Fruit fly (Drosophila melanogaster) whole organism, embryonic: ENCODE measurements around the gene MTF-1.
A peak's percentile ranks its signal among the peaks of the same experiment; 100 is the strongest.

Source experiments
- Aef1 ChIP-seq: fragments of 200-800 bp; sonication (Bioruptor generic); IDR thresholded peaks from 3 replicates; pipeline ENCODE4 v1.3.6; 2022; ENCODE audit warnings: missing biosample characterization, missing genetic modification characterization
- Awh ChIP-seq: fragments of 200-800 bp; sonication (Bioruptor generic); IDR thresholded peaks from 2 replicates; pipeline ENCODE4, ENCODE4 v1.3.6; 2022; ENCODE audit warnings: missing biosample characterization, missing genetic modification characterization
- Bdp1 ChIP-seq: fragments of 200-800 bp; sonication (Bioruptor generic); optimal IDR thresholded peaks from 3 replicates; lab custom pipeline; 2016; ENCODE audit warnings: missing biosample characterization, missing genetic modification characterization
- C15 ChIP-seq: fragments of 200-800 bp; sonication (Bioruptor generic); IDR thresholded peaks from 3 replicates; pipeline ENCODE4 v1.3.6; 2022; ENCODE audit warnings: missing biosample characterization, missing genetic modification characterization
- CG10366 ChIP-seq: fragments of 200-800 bp; sonication (Bioruptor generic); IDR thresholded peaks from 2 replicates; pipeline ENCODE4 v1.3.6; 2022; ENCODE audit warnings: missing biosample characterization, missing genetic modification characterization
- CG10431 ChIP-seq: fragments of 200-800 bp; sonication (Bioruptor generic); optimal IDR thresholded peaks from 3 replicates; lab custom pipeline; 2018; ENCODE audit warnings: missing biosample characterization, mild to moderate bottlenecking, missing genetic modification characterization
- CG10959 ChIP-seq: fragments of 200-800 bp; sonication (Bioruptor generic); IDR thresholded peaks from 2 replicates; pipeline ENCODE4 v1.3.6; 2022; ENCODE audit warnings: missing biosample characterization, missing genetic modification characterization
- CG11560 ChIP-seq: fragments of 200-800 bp; sonication (Bioruptor generic); IDR thresholded peaks from 3 replicates; pipeline ENCODE4 v1.3.6; 2022; ENCODE audit warnings: missing biosample characterization, missing genetic modification characterization
- CG12104 ChIP-seq: fragments of 200-800 bp; sonication (Bioruptor generic); optimal IDR thresholded peaks from 3 replicates; lab custom pipeline; 2016; ENCODE audit warnings: missing biosample characterization, missing genetic modification characterization
- CG12299 ChIP-seq: fragments of 200-800 bp; sonication (Bioruptor generic); optimal IDR thresholded peaks from 2 replicates; lab custom pipeline; 2018; ENCODE audit warnings: missing biosample characterization, mild to moderate bottlenecking, missing genetic modification characterization
- CG13624 ChIP-seq: fragments of 200-800 bp; sonication (Bioruptor generic); optimal IDR thresholded peaks from 2 replicates; lab custom pipeline; 2016; ENCODE audit warnings: missing biosample characterization, missing genetic modification characterization
- CG14860 ChIP-seq: fragments of 200-800 bp; sonication (Bioruptor generic); IDR thresholded peaks from 3 replicates; pipeline ENCODE4 v1.3.6; 2022; ENCODE audit warnings: missing biosample characterization, missing genetic modification characterization; ENCODE audit not compliant: partially characterized antibody
- CG1602 ChIP-seq: fragments of 200-800 bp; sonication (Bioruptor generic); optimal IDR thresholded peaks from 3 replicates; lab custom pipeline; 2016; ENCODE audit warnings: missing biosample characterization, missing genetic modification characterization
- CG2120 ChIP-seq: fragments of 200-800 bp; sonication (Bioruptor generic); optimal IDR thresholded peaks from 3 replicates; lab custom pipeline; 2016; ENCODE audit warnings: missing biosample characterization, missing genetic modification characterization
- CG2202 ChIP-seq: fragments of 200-800 bp; sonication (Bioruptor generic); optimal IDR thresholded peaks from 2 replicates; lab custom pipeline; 2018; ENCODE audit warnings: missing biosample characterization, mild to moderate bottlenecking, missing genetic modification characterization
- CG30020 ChIP-seq: fragments of 200-800 bp; optimal IDR thresholded peaks from 2 replicates; lab custom pipeline; 2019; ENCODE audit warnings: missing biosample characterization, mild to moderate bottlenecking, missing genetic modification characterization, moderate library complexity
- CG31224 ChIP-seq: fragments of 200-800 bp; sonication (Bioruptor generic); IDR thresholded peaks from 2 replicates; pipeline ENCODE4 v1.3.6; 2022; ENCODE audit warnings: missing biosample characterization, missing genetic modification characterization
- CG32532 ChIP-seq: fragments of 200-800 bp; sonication (Bioruptor generic); IDR thresholded peaks from 2 replicates; pipeline ENCODE4 v1.3.6; 2022; ENCODE audit warnings: missing biosample characterization, missing genetic modification characterization
- CG3281 ChIP-seq: fragments of 200-800 bp; sonication (Bioruptor generic); optimal IDR thresholded peaks from 3 replicates; lab custom pipeline; 2017; ENCODE audit warnings: missing biosample characterization, mild to moderate bottlenecking, missing genetic modification characterization
- CG3726 ChIP-seq: fragments of 200-800 bp; sonication (Bioruptor generic); IDR thresholded peaks from 3 replicates; pipeline ENCODE4, ENCODE4 v1.3.6; 2022; ENCODE audit warnings: missing biosample characterization, missing genetic modification characterization
- CG4404 ChIP-seq: fragments of 200-800 bp; sonication (Bioruptor generic); IDR thresholded peaks from 2 replicates; pipeline ENCODE4 v1.3.6; 2022; ENCODE audit warnings: missing biosample characterization, missing genetic modification characterization
- CG8281 ChIP-seq: fragments of 200-800 bp; sonication (Bioruptor generic); optimal IDR thresholded peaks from 2 replicates; lab custom pipeline; 2018; ENCODE audit warnings: missing biosample characterization, mild to moderate bottlenecking, missing genetic modification characterization, moderate library complexity
- CG8290 ChIP-seq, 3 experiments: fragments of 200-800 bp; sonication (Bioruptor generic); optimal IDR thresholded peaks; 2 replicates each; lab custom pipeline; 2016 to 2019; ENCODE audit warnings: missing biosample characterization in 3 of 3, missing genetic modification characterization in 3 of 3, mild to moderate bottlenecking in 2 of 3, moderate library complexity in 1 of 3
- CTCF ChIP-seq: fragments of 200-800 bp; sonication (Bioruptor generic); optimal IDR thresholded peaks from 2 replicates; lab custom pipeline; 2017; ENCODE audit warnings: missing biosample characterization, mild to moderate bottlenecking, missing genetic modification characterization, moderate library complexity
- Dfd ChIP-seq, 2 experiments: fragments of >200 bp; optimal IDR thresholded peaks; 2 replicates each; lab custom pipeline; 2017; ENCODE audit warnings: missing biosample characterization in 2 of 2, missing genetic modification characterization in 2 of 2
- HLH3B ChIP-seq: fragments of 200-800 bp; sonication (Bioruptor generic); IDR thresholded peaks from 2 replicates; pipeline ENCODE4 v1.3.6; 2022; ENCODE audit warnings: missing biosample characterization, missing genetic modification characterization
- HLHmδ ChIP-seq: fragments of 200-800 bp; sonication (Bioruptor generic); optimal IDR thresholded peaks from 2 replicates; lab custom pipeline; 2018; ENCODE audit warnings: missing biosample characterization, mild to moderate bottlenecking, missing genetic modification characterization, moderate library complexity
- Hey ChIP-seq: fragments of 200-800 bp; sonication (Bioruptor generic); optimal IDR thresholded peaks from 3 replicates; lab custom pipeline; 2018; ENCODE audit warnings: missing biosample characterization, mild to moderate bottlenecking, missing genetic modification characterization
- Hr51 ChIP-seq, 2 experiments: fragments of 200-800 bp; sonication (Bioruptor generic); optimal IDR thresholded peaks; 2 replicates in 1 of 2; 3 replicates in 1 of 2; lab custom pipeline; 2016 to 2018; ENCODE audit warnings: missing biosample characterization in 2 of 2, missing genetic modification characterization in 2 of 2, mild to moderate bottlenecking in 1 of 2, moderate library complexity in 1 of 2
- NFAT ChIP-seq: fragments of 200-800 bp; sonication (Bioruptor generic); IDR thresholded peaks from 2 replicates; pipeline ENCODE4 v1.3.6; 2022; ENCODE audit warnings: missing biosample characterization, missing genetic modification characterization
- NK7.1 ChIP-seq: fragments of 200-800 bp; sonication (Bioruptor generic); optimal IDR thresholded peaks from 3 replicates; lab custom pipeline; 2016; ENCODE audit warnings: missing biosample characterization, missing genetic modification characterization
- ara ChIP-seq: fragments of 200-800 bp; sonication (Bioruptor generic); IDR thresholded peaks from 2 replicates; pipeline ENCODE4 v1.3.6; 2022; ENCODE audit warnings: missing biosample characterization, missing genetic modification characterization
- bcd ChIP-seq: fragments of 200-800 bp; sonication (Bioruptor generic); optimal IDR thresholded peaks from 2 replicates; lab custom pipeline; 2017; ENCODE audit warnings: missing biosample characterization, mild to moderate bottlenecking, missing genetic modification characterization
- chif ChIP-seq, 2 experiments: fragments of 200-800 bp; sonication (Bioruptor generic); optimal IDR thresholded peaks; 3 replicates each; lab custom pipeline; 2016; ENCODE audit warnings: missing biosample characterization in 2 of 2, missing genetic modification characterization in 2 of 2
- da ChIP-seq: fragments of 200-800 bp; sonication (Bioruptor generic); optimal IDR thresholded peaks from 2 replicates; lab custom pipeline; 2016; ENCODE audit warnings: missing biosample characterization, missing genetic modification characterization
- danr ChIP-seq: fragments of 200-800 bp; sonication (Bioruptor generic); IDR thresholded peaks from 2 replicates; pipeline ENCODE4 v1.3.6; 2022; ENCODE audit warnings: missing biosample characterization, missing genetic modification characterization
- dpn ChIP-seq, 2 experiments: fragments of 200-800 bp; sonication (Bioruptor generic); optimal IDR thresholded peaks; 3 replicates each; lab custom pipeline; 2016; ENCODE audit warnings: missing biosample characterization in 2 of 2, missing genetic modification characterization in 2 of 2
- fd102C ChIP-seq: fragments of 200-800 bp; sonication (Bioruptor generic); optimal IDR thresholded peaks from 2 replicates; lab custom pipeline; 2018; ENCODE audit warnings: missing biosample characterization, mild to moderate bottlenecking, missing genetic modification characterization, moderate library complexity
- fd64A ChIP-seq: fragments of 200-800 bp; sonication (Bioruptor generic); optimal IDR thresholded peaks from 3 replicates; lab custom pipeline; 2018; ENCODE audit warnings: missing biosample characterization, mild to moderate bottlenecking, missing genetic modification characterization
- fru ChIP-seq: fragments of >200 bp; optimal IDR thresholded peaks from 2 replicates; lab custom pipeline; 2017
- ftz-f1 ChIP-seq: fragments of 200-800 bp; sonication (Bioruptor generic); optimal IDR thresholded peaks from 2 replicates; lab custom pipeline; 2016; ENCODE audit warnings: missing biosample characterization, missing genetic modification characterization
- gce ChIP-seq: fragments of 200-800 bp; sonication (Bioruptor generic); IDR thresholded peaks from 3 replicates; pipeline ENCODE4 v1.3.6; 2022; ENCODE audit warnings: missing biosample characterization, missing genetic modification characterization
- h ChIP-seq: fragments of >200 bp; optimal IDR thresholded peaks from 2 replicates; lab custom pipeline; 2017
- lilli ChIP-seq: fragments of 200-800 bp; sonication (Bioruptor generic); optimal IDR thresholded peaks from 3 replicates; lab custom pipeline; 2016; ENCODE audit warnings: missing biosample characterization, missing genetic modification characterization
- nerfin-1 ChIP-seq: fragments of 200-800 bp; sonication (Bioruptor generic); optimal IDR thresholded peaks from 3 replicates; lab custom pipeline; 2019; ENCODE audit warnings: missing biosample characterization, mild to moderate bottlenecking, missing genetic modification characterization, moderate library complexity
- nmo ChIP-seq: fragments of 200-800 bp; sonication (Bioruptor generic); optimal IDR thresholded peaks from 2 replicates; lab custom pipeline; 2018; ENCODE audit warnings: missing biosample characterization, mild to moderate bottlenecking, missing genetic modification characterization, moderate library complexity
- pros ChIP-seq: fragments of 200-800 bp; sonication (Bioruptor generic); optimal IDR thresholded peaks from 3 replicates; lab custom pipeline; 2019; ENCODE audit warnings: missing biosample characterization, mild to moderate bottlenecking, missing genetic modification characterization, moderate library complexity
- ro ChIP-seq: fragments of 200-800 bp; sonication (Bioruptor generic); IDR thresholded peaks from 2 replicates; pipeline ENCODE4 v1.3.6; 2022; ENCODE audit warnings: missing biosample characterization, missing genetic modification characterization
- slbo ChIP-seq: fragments of 200-800 bp; sonication (Bioruptor generic); IDR thresholded peaks from 2 replicates; pipeline ENCODE4 v1.3.6; 2022; ENCODE audit warnings: missing biosample characterization, missing genetic modification characterization
- slp2 ChIP-seq: fragments of 200-800 bp; sonication (Bioruptor generic); optimal IDR thresholded peaks from 2 replicates; lab custom pipeline; 2016; ENCODE audit warnings: missing biosample characterization, missing genetic modification characterization
- tgo ChIP-seq: fragments of 200-800 bp; sonication (Bioruptor generic); IDR thresholded peaks from 3 replicates; pipeline ENCODE4 v1.3.6; 2022; ENCODE audit warnings: missing biosample characterization, missing genetic modification characterization
- vvl ChIP-seq: fragments of 200-800 bp; sonication (Bioruptor generic); IDR thresholded peaks from 2 replicates; pipeline ENCODE4 v1.3.6; 2022; ENCODE audit warnings: missing biosample characterization, missing genetic modification characterization

MTF-1 gene

DNA sequence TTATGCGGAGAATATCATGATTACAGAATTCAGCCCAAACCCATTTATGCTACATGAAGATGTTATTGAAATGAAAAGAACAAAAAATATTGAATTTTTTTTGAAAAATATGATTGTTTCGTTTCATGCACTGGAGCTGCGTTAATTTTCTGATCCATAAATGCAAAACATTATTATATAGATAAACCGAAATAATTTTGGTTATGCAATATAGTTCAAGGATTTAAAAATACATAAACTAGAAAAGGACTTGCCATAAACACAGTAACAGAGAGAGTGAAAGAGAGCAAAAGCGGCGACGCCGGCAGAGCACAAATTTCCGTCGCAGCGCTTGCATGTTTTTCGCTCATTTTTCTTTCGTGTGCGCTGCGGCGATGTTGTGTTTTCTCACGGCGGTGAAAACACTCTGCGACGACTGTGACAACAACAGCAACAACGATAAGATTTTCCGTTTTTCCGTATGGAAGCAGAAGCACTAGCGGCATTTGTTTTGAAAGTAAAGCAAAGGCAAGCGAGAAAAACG is 32.2 kb downstream of the MTF-1 start (continued):
- TF ChIP-seq CG3726 (no peak), CG31224 (GFP tag; lab: Robert Waterston, UW) (0 out of 2 replicates have a peak, but pooled peaks have one; percentile 35), CG2202 (peak; percentile 88), fd64A (GFP tag; lab: Kevin White, UChicago) (peak; percentile 62), da (GFP tag; lab: Kevin White, UChicago) (no peak), CG10431 (GFP tag; lab: Kevin White, UChicago) (peak; percentile 79), CG3281 (peak; percentile 89), CG8281 (tag; lab: Kevin White, UChicago) (peak; percentile 74), slp2 (peak; percentile 77), CG4404 (GFP tag; lab: Robert Waterston, UW) (peak; percentile 47; the same call in 1 of the 2 replicates), ro (GFP tag; lab: Robert Waterston, UW) (no peak), Hr51 (GFP tag; optimal IDR thresholded peaks at IDR 0.05; lab: Kevin White, UChicago) (peak; percentile 46 to 93), CG8290 (GFP tag; optimal IDR thresholded peaks at IDR 0.05; lab: Kevin White, UChicago) (peak; percentile 75), CG8290 (tag; optimal IDR thresholded peaks at IDR 0.05; lab: Kevin White, UChicago) (peak; percentile 54 to 77), CG12299 (tag; lab: Kevin White, UChicago) (peak; percentile 92), CG30020 (peak; percentile 73), slbo (GFP tag; lab: Robert Waterston, UW) (peak; percentile 70), CG14860 (GFP tag; lab: Robert Waterston, UW) (no peak), h (lab: Kevin White, UChicago) (no peak), HLHmδ (GFP tag; lab: Kevin White, UChicago) (no peak), ftz-f1 (no peak), CG1602 (GFP tag; lab: Kevin White, UChicago) (peak; percentile 75), Dfd (GFP tag; optimal IDR thresholded peaks at IDR 0.05; lab: Kevin White, UChicago) (no peak), chif (GFP tag; optimal IDR thresholded peaks at IDR 0.05; lab: Kevin White, UChicago) (peak; percentile 60 to 76), NK7.1 (GFP tag; lab: Kevin White, UChicago) (peak; percentile 59), danr (GFP tag; lab: Robert Waterston, UW) (no peak), pros (GFP tag; lab: Kevin White, UChicago) (peak; percentile 75), Awh (peak; percentile 31; the same call in 1 of the 2 replicates), ara (GFP tag; lab: Robert Waterston, UW) (peak; percentile 58; the same call in 1 of the 2 replicates), gce (GFP tag; lab: Robert Waterston, UW) (no peak; the same call in 2 of the 3 replicates), Aef1 (GFP tag; lab: Robert Waterston, UW) (no peak; the same call in 1 of the 3 replicates), CTCF (GFP tag; lab: Kevin White, UChicago) (peak; percentile 53), tgo (peak; percentile 72), lilli (GFP tag; lab: Kevin White, UChicago) (peak; percentile 81), CG2120 (GFP tag; lab: Kevin White, UChicago) (peak; percentile 82), nerfin-1 (peak; percentile 86), Hey (tag; lab: Kevin White, UChicago) (no peak), NFAT (GFP tag; lab: Robert Waterston, UW) (peak; percentile 9; the same call in 1 of the 2 replicates), vvl (GFP tag; lab: Robert Waterston, UW) (peak; percentile 91), bcd (GFP tag; lab: Kevin White, UChicago) (peak; percentile 83), CG12104 (GFP tag; lab: Kevin White, UChicago) (peak; percentile 86), dpn (GFP tag; optimal IDR thresholded peaks at IDR 0.05; lab: Kevin White, UChicago) (peak; percentile 73 to 77), nmo (GFP tag; lab: Kevin White, UChicago) (peak; percentile 92), Bdp1 (GFP tag; lab: Kevin White, UChicago) (peak; percentile 71), HLH3B (GFP tag; lab: Robert Waterston, UW) (peak; percentile 73), fru (no peak), C15 (GFP tag; lab: Robert Waterston, UW) (no peak), CG10366 (peak; percentile 63), fd102C (peak; percentile 37), CG11560 (0 out of 3 replicates have a peak, but pooled peaks have one; percentile 28), CG32532 (GFP tag; lab: Robert Waterston, UW) (peak; percentile 73; the same call in 1 of the 2 replicates), CG13624 (GFP tag; lab: Kevin White, UChicago) (peak; percentile 63), CG10959 (GFP tag; lab: Robert Waterston, UW) (peak; percentile 66)
